Fruit fly (Drosophila melanogaster) whole organism, prepupa: ENCODE results near the gene CG31538.

Experiments
- Blimp-1 ChIP-seq: fragments of 200-800 bp; sonication (Bioruptor generic); optimal IDR thresholded peaks from 3 replicates; lab custom pipeline; 2017; ENCODE audit warnings: missing biosample characterization, missing genetic modification characterization, mild to moderate bottlenecking, moderate library complexity, missing genetic modification reagents
- CG11294 ChIP-seq: fragments of 200-800 bp; sonication (Bioruptor generic); IDR thresholded peaks from 2 replicates; pipeline ENCODE4 v1.3.6; 2022; ENCODE audit warnings: missing biosample characterization, missing genetic modification characterization
- CG11762 ChIP-seq: fragments of 200-800 bp; sonication (Bioruptor generic); optimal IDR thresholded peaks from 3 replicates; lab custom pipeline; 2016; ENCODE audit warnings: missing biosample characterization, missing genetic modification characterization; ENCODE audit not compliant: insufficient read depth
- CG15336 ChIP-seq: fragments of 200-800 bp; sonication (Bioruptor generic); IDR thresholded peaks from 2 replicates; pipeline ENCODE4 v1.3.6; 2022; ENCODE audit warnings: missing biosample characterization, missing genetic modification characterization
- CG16779 ChIP-seq: fragments of 200-800 bp; sonication (Bioruptor generic); optimal IDR thresholded peaks from 3 replicates; lab custom pipeline; 2017; ENCODE audit warnings: missing biosample characterization, mild to moderate bottlenecking, missing genetic modification characterization
- CG3032 ChIP-seq: fragments of 200-800 bp; optimal IDR thresholded peaks from 2 replicates; lab custom pipeline; 2019; ENCODE audit warnings: missing biosample characterization, mild to moderate bottlenecking, missing genetic modification characterization, moderate library complexity
- CG31627 ChIP-seq: fragments of 200-800 bp; sonication (Bioruptor generic); optimal IDR thresholded peaks from 3 replicates; lab custom pipeline; 2016; ENCODE audit warnings: missing biosample characterization, missing genetic modification characterization
- CG32006 ChIP-seq: fragments of 200-800 bp; sonication (Bioruptor generic); optimal IDR thresholded peaks from 3 replicates; lab custom pipeline; 2017; ENCODE audit warnings: missing biosample characterization, mild to moderate bottlenecking, missing genetic modification characterization
- CG34406 ChIP-seq: fragments of 200-800 bp; sonication (Bioruptor generic); optimal IDR thresholded peaks from 3 replicates; lab custom pipeline; 2016; ENCODE audit warnings: missing biosample characterization, missing genetic modification characterization
- CG3919 ChIP-seq: fragments of 200-800 bp; sonication (Bioruptor generic); optimal IDR thresholded peaks from 3 replicates; lab custom pipeline; 2016; ENCODE audit warnings: missing biosample characterization, missing genetic modification characterization
- CG4318 ChIP-seq: fragments of 200-800 bp; sonication (Bioruptor generic); optimal IDR thresholded peaks from 3 replicates; lab custom pipeline; 2017; ENCODE audit warnings: missing biosample characterization, mild to moderate bottlenecking, missing genetic modification characterization
- CG6163 ChIP-seq: fragments of 200-800 bp; sonication (Bioruptor generic); IDR thresholded peaks from 3 replicates; pipeline ENCODE4 v1.3.6; 2022; ENCODE audit warnings: missing biosample characterization, missing genetic modification characterization
- CG6276 ChIP-seq: fragments of 200-800 bp; sonication (Bioruptor generic); optimal IDR thresholded peaks from 2 replicates; lab custom pipeline; 2017; ENCODE audit warnings: missing biosample characterization, mild to moderate bottlenecking, missing genetic modification characterization
- CG6792 ChIP-seq: fragments of 200-800 bp; sonication (Bioruptor generic); optimal IDR thresholded peaks from 3 replicates; lab custom pipeline; 2016; ENCODE audit warnings: missing biosample characterization, missing genetic modification characterization
- CG6808 ChIP-seq: fragments of 200-800 bp; sonication (Bioruptor generic); optimal IDR thresholded peaks from 3 replicates; lab custom pipeline; 2017; ENCODE audit warnings: missing biosample characterization, missing genetic modification characterization, mild to moderate bottlenecking, moderate library complexity, missing genetic modification reagents
- CG6854 ChIP-seq: fragments of 200-800 bp; sonication (Bioruptor generic); optimal IDR thresholded peaks from 2 replicates; lab custom pipeline; 2017; ENCODE audit warnings: missing biosample characterization, mild to moderate bottlenecking, missing genetic modification characterization
- CG7368 ChIP-seq: fragments of 200-800 bp; sonication (Bioruptor generic); optimal IDR thresholded peaks from 3 replicates; lab custom pipeline; 2016; ENCODE audit warnings: missing biosample characterization, missing genetic modification characterization
- CG8119 ChIP-seq: fragments of 200-800 bp; sonication (Bioruptor generic); IDR thresholded peaks from 3 replicates; pipeline ENCODE4 v1.3.6; 2022; ENCODE audit warnings: missing biosample characterization, missing genetic modification characterization
- CG8319 ChIP-seq: fragments of 200-800 bp; sonication (Bioruptor generic); optimal IDR thresholded peaks from 3 replicates; lab custom pipeline; 2016; ENCODE audit warnings: missing biosample characterization, missing genetic modification characterization
- CG8632 ChIP-seq: fragments of 200-800 bp; sonication (Bioruptor generic); optimal IDR thresholded peaks from 3 replicates; lab custom pipeline; 2016; ENCODE audit warnings: missing biosample characterization, missing genetic modification characterization
- CG9139 ChIP-seq: fragments of 200-800 bp; sonication (Bioruptor generic); optimal IDR thresholded peaks from 3 replicates; lab custom pipeline; 2017; ENCODE audit warnings: missing biosample characterization, mild to moderate bottlenecking, missing genetic modification characterization
- Eip75B ChIP-seq: fragments of 200-800 bp; sonication (Bioruptor generic); optimal IDR thresholded peaks from 3 replicates; lab custom pipeline; 2016; ENCODE audit warnings: missing biosample characterization, missing genetic modification characterization
- Eip78C ChIP-seq: fragments of 200-800 bp; sonication (Bioruptor generic); peaks from one replicate; lab custom pipeline; 2016; ENCODE audit warnings: missing biosample characterization, missing genetic modification characterization
- Eip93F ChIP-seq: fragments of 200-800 bp; sonication (Bioruptor generic); optimal IDR thresholded peaks from 2 replicates; lab custom pipeline; 2016; ENCODE audit warnings: missing biosample characterization, mild to moderate bottlenecking, missing genetic modification characterization
- Ets96B ChIP-seq: fragments of 200-800 bp; optimal IDR thresholded peaks from 2 replicates; lab custom pipeline; 2019; ENCODE audit warnings: missing biosample characterization, mild to moderate bottlenecking, missing genetic modification characterization, moderate library complexity
- Gug ChIP-seq: fragments of 200-800 bp; sonication (Bioruptor generic); IDR thresholded peaks from 2 replicates; pipeline ENCODE4 v1.3.6; 2022; ENCODE audit warnings: missing biosample characterization, missing genetic modification characterization
- Hr38 ChIP-seq: sonication (Bioruptor generic); optimal IDR thresholded peaks from 2 replicates; lab custom pipeline; 2016; ENCODE audit warnings: missing biosample characterization, missing genetic modification characterization
- Hr39 ChIP-seq: fragments of 200-800 bp; sonication (Bioruptor generic); optimal IDR thresholded peaks from 2 replicates; lab custom pipeline; 2016; ENCODE audit warnings: missing biosample characterization, missing genetic modification characterization
- Hr4 ChIP-seq: fragments of 200-800 bp; sonication (Bioruptor generic); optimal IDR thresholded peaks from 3 replicates; lab custom pipeline; 2016; ENCODE audit warnings: missing biosample characterization, missing genetic modification characterization
- Lpt ChIP-seq: fragments of 200-800 bp; sonication (Bioruptor generic); optimal IDR thresholded peaks from 3 replicates; lab custom pipeline; 2016; ENCODE audit warnings: missing biosample characterization, missing genetic modification characterization
- Smox ChIP-seq: fragments of 200-800 bp; sonication (Bioruptor generic); optimal IDR thresholded peaks from 3 replicates; lab custom pipeline; 2016; ENCODE audit warnings: missing biosample characterization, missing genetic modification characterization
- Sox102F ChIP-seq: fragments of 200-800 bp; sonication (Bioruptor generic); optimal IDR thresholded peaks from 2 replicates; lab custom pipeline; 2016; ENCODE audit warnings: missing biosample characterization, mild to moderate bottlenecking, missing genetic modification characterization
- Sox14 ChIP-seq: fragments of 200-800 bp; sonication (Bioruptor generic); optimal IDR thresholded peaks from 3 replicates; lab custom pipeline; 2016; ENCODE audit warnings: missing biosample characterization, missing genetic modification characterization
- Sox15 ChIP-seq: fragments of 200-800 bp; sonication (Bioruptor generic); optimal IDR thresholded peaks from 3 replicates; lab custom pipeline; 2016; ENCODE audit warnings: missing biosample characterization, missing genetic modification characterization
- acj6 ChIP-seq: fragments of 200-800 bp; sonication (Bioruptor generic); optimal IDR thresholded peaks from 3 replicates; lab custom pipeline; 2016; ENCODE audit warnings: missing biosample characterization, missing genetic modification characterization
- cyc ChIP-seq: fragments of 200-800 bp; sonication (Bioruptor generic); optimal IDR thresholded peaks from 3 replicates; lab custom pipeline; 2016; ENCODE audit warnings: missing biosample characterization, missing genetic modification characterization
- eg ChIP-seq: fragments of 200-800 bp; sonication (Bioruptor generic); IDR thresholded peaks from 3 replicates; pipeline ENCODE4 v1.3.6; 2022; ENCODE audit warnings: missing biosample characterization, missing genetic modification characterization
- esn ChIP-seq: fragments of 200-800 bp; sonication (Bioruptor generic); optimal IDR thresholded peaks from 2 replicates; lab custom pipeline; 2016; ENCODE audit warnings: missing biosample characterization, mild to moderate bottlenecking, missing genetic modification characterization, moderate library complexity
- fd59A ChIP-seq: fragments of 200-800 bp; sonication (Bioruptor generic); optimal IDR thresholded peaks from 2 replicates; lab custom pipeline; 2017; ENCODE audit warnings: missing biosample characterization, mild to moderate bottlenecking, missing genetic modification characterization, missing genetic modification reagents
- fd85E ChIP-seq: fragments of 200-800 bp; sonication (Bioruptor generic); optimal IDR thresholded peaks from 3 replicates; lab custom pipeline; 2016; ENCODE audit warnings: missing biosample characterization, missing genetic modification characterization
- fkh ChIP-seq: fragments of 200-800 bp; sonication (Bioruptor generic); optimal IDR thresholded peaks from 3 replicates; lab custom pipeline; 2017; ENCODE audit warnings: missing biosample characterization, mild to moderate bottlenecking, missing genetic modification characterization, moderate library complexity
- lz ChIP-seq: fragments of 200-800 bp; sonication (Bioruptor generic); optimal IDR thresholded peaks from 3 replicates; lab custom pipeline; 2016; ENCODE audit warnings: missing biosample characterization, missing genetic modification characterization
- net ChIP-seq: fragments of 200-800 bp; sonication (Bioruptor generic); optimal IDR thresholded peaks from 3 replicates; lab custom pipeline; 2016; ENCODE audit warnings: missing biosample characterization, missing genetic modification characterization
- pdm3 ChIP-seq: fragments of 200-800 bp; sonication (Bioruptor generic); optimal IDR thresholded peaks from 3 replicates; lab custom pipeline; 2016; ENCODE audit warnings: missing biosample characterization, missing genetic modification characterization
- salr ChIP-seq, 2 experiments: fragments of 200-800 bp; sonication (Bioruptor generic); optimal IDR thresholded peaks; 3 replicates each; lab custom pipeline; 2016 to 2018; ENCODE audit warnings: missing biosample characterization in 2 of 2, missing genetic modification characterization in 2 of 2, mild to moderate bottlenecking in 1 of 2
- spab ChIP-seq: fragments of 200-800 bp; sonication (Bioruptor generic); optimal IDR thresholded peaks from 2 replicates; lab custom pipeline; 2017; ENCODE audit warnings: missing biosample characterization, mild to moderate bottlenecking, missing genetic modification characterization, missing genetic modification reagents
- svp ChIP-seq: fragments of 200-800 bp; sonication (Bioruptor generic); peaks from one replicate; lab custom pipeline; 2016; ENCODE audit warnings: missing biosample characterization, missing genetic modification characterization
- topi ChIP-seq: fragments of 200-800 bp; sonication (Bioruptor generic); optimal IDR thresholded peaks from 3 replicates; lab custom pipeline; 2016; ENCODE audit warnings: missing biosample characterization, missing genetic modification characterization

Gene CG31538

DNA sequence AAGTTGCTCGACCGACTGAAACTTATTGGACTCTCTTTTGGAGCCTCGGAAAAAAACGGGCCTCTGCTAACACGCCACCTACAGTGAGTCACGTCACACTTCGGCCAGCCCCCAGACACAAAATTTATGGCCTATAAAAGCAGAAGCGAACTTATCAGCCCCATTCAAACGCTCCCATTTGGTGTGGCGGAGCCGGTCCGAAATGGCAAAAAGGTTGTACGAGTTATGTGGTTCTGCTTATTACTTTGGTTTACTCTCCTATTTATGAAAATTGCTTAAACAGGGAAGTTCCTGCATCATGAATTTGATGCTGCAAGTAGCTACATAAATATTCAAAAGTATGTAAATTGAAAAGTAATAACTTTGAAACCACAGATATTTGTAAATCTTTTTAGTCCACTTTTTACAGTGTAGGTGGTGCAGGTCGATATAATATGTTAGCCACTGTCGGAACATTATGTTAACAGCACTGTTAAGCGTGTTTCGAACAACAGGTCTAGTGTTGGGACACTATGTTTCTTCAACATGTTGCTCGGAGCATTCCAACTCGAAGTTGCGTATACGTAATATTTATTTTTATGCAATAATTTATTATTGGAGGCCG lies 5.8 kb upstream of the CG31538 start (continued):
- TF ChIP-seq Eip78C (GFP tag; lab: Kevin White, UChicago) (peak; percentile 98), CG3032 (tag; lab: Kevin White, UChicago) (peak; percentile 82), Lpt (peak; percentile 86), CG32006 (peak; percentile 97), Sox102F (GFP tag; lab: Kevin White, UChicago) (peak; percentile 84), fd85E (GFP tag; lab: Kevin White, UChicago) (peak; percentile 33), CG7368 (peak; percentile 82), CG6792 (GFP tag; lab: Kevin White, UChicago) (peak; percentile 86), CG8319 (GFP tag; lab: Kevin White, UChicago) (peak; percentile 80)

DNA sequence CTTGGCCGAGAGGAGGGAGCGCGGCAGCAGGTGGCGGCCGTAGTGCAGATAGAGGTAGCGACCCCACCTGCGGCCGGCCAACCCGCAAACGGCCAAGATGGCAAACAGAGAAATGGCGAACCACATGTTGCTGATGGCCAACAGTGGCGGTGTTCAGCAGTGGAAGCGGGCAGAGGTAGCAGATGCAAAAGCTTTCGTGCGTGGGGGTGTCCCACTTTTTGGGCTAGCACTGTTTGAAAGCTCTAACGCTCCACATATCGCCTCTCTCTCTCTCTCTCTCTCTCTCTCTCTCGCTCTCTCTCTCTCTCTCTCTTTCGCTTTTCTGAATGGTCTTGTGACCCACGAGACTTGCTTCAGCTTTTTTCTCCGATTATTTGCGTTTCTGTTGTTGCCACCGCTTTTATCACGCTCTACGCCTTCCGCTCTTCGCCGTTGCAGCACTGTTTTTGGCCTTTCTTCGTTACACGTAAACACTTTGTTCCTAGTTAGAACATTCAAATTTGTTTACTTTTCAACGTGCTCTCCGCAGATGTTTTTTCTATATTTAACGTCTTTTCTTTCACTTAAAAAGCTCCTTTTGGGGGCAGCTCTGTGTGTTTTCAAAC lies 5.2 kb upstream of the CG31538 start:
- TF ChIP-seq CG6854 (GFP tag; lab: Kevin White, UChicago): peak; percentile 8
- no peak for TF ChIP-seq Hr38 (GFP tag; lab: Kevin White, UChicago)
- no peak for TF ChIP-seq Blimp-1 (GFP tag; lab: Kevin White, UChicago)
- TF ChIP-seq fd59A: no peak
- TF ChIP-seq Lpt: peak; percentile 9
- TF ChIP-seq CG15336 (GFP tag; lab: Robert Waterston, UW): peak; percentile 61; the same call in 1 of the 2 replicates
- peak; percentile 46 for TF ChIP-seq Sox102F (GFP tag; lab: Kevin White, UChicago)
- no peak for TF ChIP-seq Gug
- no peak for TF ChIP-seq Sox14 (GFP tag; lab: Kevin White, UChicago)
- TF ChIP-seq CG16779: no peak
- TF ChIP-seq Hr4 (GFP tag; lab: Kevin White, UChicago): peak; percentile 7
- TF ChIP-seq fkh (GFP tag; lab: Kevin White, UChicago): no peak
- TF ChIP-seq CG7368: peak; percentile 20
- TF ChIP-seq svp (GFP tag; lab: Kevin White, UChicago): peak; percentile 76
- peak; percentile 6 for TF ChIP-seq CG8632 (GFP tag; lab: Kevin White, UChicago)
- TF ChIP-seq CG11762 (GFP tag; lab: Kevin White, UChicago): peak; percentile 27
- TF ChIP-seq CG9139 (GFP tag; lab: Kevin White, UChicago): no peak
- no peak for TF ChIP-seq CG4318 (GFP tag; lab: Kevin White, UChicago)
- TF ChIP-seq eg (GFP tag; lab: Robert Waterston, UW): peak; percentile 49; the same call in 2 of the 3 replicates
- TF ChIP-seq Eip78C (GFP tag; lab: Kevin White, UChicago): peak; percentile 39
- peak; percentile 31 for TF ChIP-seq Hr39 (GFP tag; lab: Kevin White, UChicago)
- peak; percentile 2 for TF ChIP-seq Eip75B (GFP tag; lab: Kevin White, UChicago)
- peak; percentile 26 for TF ChIP-seq CG31627 (GFP tag; lab: Kevin White, UChicago)
- no peak for TF ChIP-seq CG3032 (tag; lab: Kevin White, UChicago)
- no peak for TF ChIP-seq acj6 (GFP tag; lab: Kevin White, UChicago)
- peak; percentile 6 for TF ChIP-seq esn
- TF ChIP-seq CG6792 (GFP tag; lab: Kevin White, UChicago): no peak
- TF ChIP-seq CG6808 (GFP tag; lab: Kevin White, UChicago): peak; percentile 6
- peak; percentile 15 for TF ChIP-seq CG6276 (GFP tag; lab: Kevin White, UChicago)
- TF ChIP-seq CG11294: peak; percentile 24; the same call in 1 of the 2 replicates
- peak; percentile 79 for TF ChIP-seq CG6163 (GFP tag; lab: Robert Waterston, UW)
- no peak for TF ChIP-seq spab (GFP tag; lab: Kevin White, UChicago)
- TF ChIP-seq CG3919 (GFP tag; lab: Kevin White, UChicago): peak; percentile 43
- TF ChIP-seq salr (GFP tag; optimal IDR thresholded peaks at IDR 0.05; lab: Kevin White, UChicago): no peak
- TF ChIP-seq pdm3 (GFP tag; lab: Kevin White, UChicago): no peak
- no peak for TF ChIP-seq Ets96B (tag; lab: Kevin White, UChicago)
- peak; percentile 5 for TF ChIP-seq Sox15 (GFP tag; lab: Kevin White, UChicago)
- peak; percentile 28 for TF ChIP-seq lz
- peak; percentile 3 for TF ChIP-seq Smox (GFP tag; lab: Kevin White, UChicago)
- peak; percentile 30; the same call in 1 of the 3 replicates for TF ChIP-seq CG8119 (GFP tag; lab: Robert Waterston, UW)
- TF ChIP-seq topi (GFP tag; lab: Kevin White, UChicago): peak; percentile 16
- TF ChIP-seq net (GFP tag; lab: Kevin White, UChicago): peak; percentile 9
- TF ChIP-seq CG34406 (GFP tag; lab: Kevin White, UChicago): peak; percentile 18
- TF ChIP-seq cyc (GFP tag; lab: Kevin White, UChicago): no peak
- no peak for TF ChIP-seq Eip93F (GFP tag; lab: Kevin White, UChicago)
